Fruit fly (Drosophila melanogaster) whole organism, embryonic: ENCODE data around the gene CG34026.

Experiments used
- Bgb ChIP-seq: fragments of 200-800 bp; sonication (Bioruptor generic); IDR thresholded peaks from 2 replicates; pipeline ENCODE4 v1.3.6; 2022; ENCODE audit warnings: missing biosample characterization, missing genetic modification characterization; ENCODE audit not compliant: partially characterized antibody
- CG10431 ChIP-seq: fragments of 200-800 bp; sonication (Bioruptor generic); optimal IDR thresholded peaks from 3 replicates; lab custom pipeline; 2018; ENCODE audit warnings: missing biosample characterization, mild to moderate bottlenecking, missing genetic modification characterization
- CG10543 ChIP-seq: fragments of 200-800 bp; sonication (Bioruptor generic); optimal IDR thresholded peaks from 3 replicates; lab custom pipeline; 2017; ENCODE audit warnings: missing biosample characterization, mild to moderate bottlenecking, missing genetic modification characterization, moderate library complexity
- CG10959 ChIP-seq: fragments of 200-800 bp; sonication (Bioruptor generic); IDR thresholded peaks from 2 replicates; pipeline ENCODE4 v1.3.6; 2022; ENCODE audit warnings: missing biosample characterization, missing genetic modification characterization
- CG13624 ChIP-seq: fragments of 200-800 bp; sonication (Bioruptor generic); optimal IDR thresholded peaks from 2 replicates; lab custom pipeline; 2016; ENCODE audit warnings: missing biosample characterization, missing genetic modification characterization
- CG13894 ChIP-seq: fragments of 200-800 bp; sonication (Bioruptor generic); optimal IDR thresholded peaks from 3 replicates; lab custom pipeline; 2018; ENCODE audit warnings: missing biosample characterization, mild to moderate bottlenecking, missing genetic modification characterization, moderate library complexity
- CG15073 ChIP-seq: fragments of 200-800 bp; sonication (Bioruptor generic); optimal IDR thresholded peaks from 2 replicates; lab custom pipeline; 2016; ENCODE audit warnings: missing biosample characterization, missing genetic modification characterization
- CG16815 ChIP-seq: fragments of 200-800 bp; sonication (Bioruptor generic); optimal IDR thresholded peaks from 3 replicates; lab custom pipeline; 2017; ENCODE audit warnings: missing biosample characterization, mild to moderate bottlenecking, missing genetic modification characterization
- CG17328 ChIP-seq: fragments of 200-800 bp; sonication (Bioruptor generic); IDR thresholded peaks from 2 replicates; pipeline ENCODE4 v1.3.6; 2022; ENCODE audit warnings: missing biosample characterization, missing genetic modification characterization
- CG2116 ChIP-seq: fragments of 200-800 bp; sonication (Bioruptor generic); optimal IDR thresholded peaks from 3 replicates; lab custom pipeline; 2018; ENCODE audit warnings: missing biosample characterization, mild to moderate bottlenecking, missing genetic modification characterization
- CG32532 ChIP-seq: fragments of 200-800 bp; sonication (Bioruptor generic); IDR thresholded peaks from 2 replicates; pipeline ENCODE4 v1.3.6; 2022; ENCODE audit warnings: missing biosample characterization, missing genetic modification characterization
- CG32767 ChIP-seq: fragments of 200-800 bp; sonication (Bioruptor generic); IDR thresholded peaks from 2 replicates; pipeline ENCODE4 v1.3.6; 2022; ENCODE audit warnings: missing biosample characterization, missing genetic modification characterization
- CG3281 ChIP-seq: fragments of 200-800 bp; sonication (Bioruptor generic); optimal IDR thresholded peaks from 3 replicates; lab custom pipeline; 2017; ENCODE audit warnings: missing biosample characterization, mild to moderate bottlenecking, missing genetic modification characterization
- CG42726 ChIP-seq: fragments of 200-800 bp; sonication (Bioruptor generic); IDR thresholded peaks from 2 replicates; pipeline ENCODE4 v1.3.6; 2022; ENCODE audit warnings: missing biosample characterization, missing genetic modification characterization; ENCODE audit not compliant: partially characterized antibody
- CG4617 ChIP-seq: fragments of 200-800 bp; sonication (Bioruptor generic); optimal IDR thresholded peaks from 3 replicates; lab custom pipeline; 2016; ENCODE audit warnings: missing biosample characterization, missing genetic modification characterization, borderline replicate concordance
- CG7271 ChIP-seq: fragments of 200-800 bp; sonication (Bioruptor generic); optimal IDR thresholded peaks from 2 replicates; lab custom pipeline; 2018; ENCODE audit warnings: missing biosample characterization, mild to moderate bottlenecking, missing genetic modification characterization, moderate library complexity
- CG7987 ChIP-seq: fragments of 200-800 bp; sonication (Bioruptor generic); optimal IDR thresholded peaks from 2 replicates; lab custom pipeline; 2018; ENCODE audit warnings: missing biosample characterization, mild to moderate bottlenecking, missing genetic modification characterization, moderate library complexity
- CG9932 ChIP-seq: fragments of 200-800 bp; sonication (Bioruptor generic); IDR thresholded peaks from 2 replicates; pipeline ENCODE4 v1.3.6; 2022; ENCODE audit warnings: missing biosample characterization, missing genetic modification characterization
- Dad ChIP-seq: fragments of 200-800 bp; sonication (Bioruptor generic); optimal IDR thresholded peaks from 3 replicates; lab custom pipeline; 2016; ENCODE audit warnings: missing biosample characterization, missing genetic modification characterization
- Doc3 ChIP-seq: fragments of 200-800 bp; sonication (Bioruptor generic); IDR thresholded peaks from 3 replicates; pipeline ENCODE4 v1.3.6; 2022; ENCODE audit warnings: missing biosample characterization, missing genetic modification characterization; ENCODE audit not compliant: partially characterized antibody
- Dref ChIP-seq: fragments of 200-800 bp; sonication (Bioruptor generic); IDR thresholded peaks from 2 replicates; pipeline ENCODE4 v1.3.6; 2022; ENCODE audit warnings: missing biosample characterization, missing genetic modification characterization
- Ets97D ChIP-seq: fragments of 200-800 bp; sonication (Bioruptor generic); optimal IDR thresholded peaks from 3 replicates; lab custom pipeline; 2016; ENCODE audit warnings: missing biosample characterization, missing genetic modification characterization
- Gug ChIP-seq: fragments of 200-800 bp; sonication (Bioruptor generic); IDR thresholded peaks from 4 replicates; pipeline ENCODE4 v1.3.6; 2022; ENCODE audit warnings: missing biosample characterization, missing genetic modification characterization
- HLHmδ ChIP-seq: fragments of 200-800 bp; sonication (Bioruptor generic); optimal IDR thresholded peaks from 2 replicates; lab custom pipeline; 2018; ENCODE audit warnings: missing biosample characterization, mild to moderate bottlenecking, missing genetic modification characterization, moderate library complexity
- MBD-R2 ChIP-seq: fragments of 200-800 bp; sonication (Bioruptor generic); IDR thresholded peaks from 2 replicates; pipeline ENCODE4 v1.3.6; 2022; ENCODE audit warnings: missing biosample characterization, missing genetic modification characterization
- MTF-1 ChIP-seq: fragments of 200-800 bp; sonication (Bioruptor generic); optimal IDR thresholded peaks from 2 replicates; lab custom pipeline; 2018; ENCODE audit warnings: missing biosample characterization, mild to moderate bottlenecking, missing genetic modification characterization, borderline replicate concordance
- NFAT ChIP-seq: fragments of 200-800 bp; sonication (Bioruptor generic); IDR thresholded peaks from 2 replicates; pipeline ENCODE4 v1.3.6; 2022; ENCODE audit warnings: missing biosample characterization, missing genetic modification characterization
- Nf-YA ChIP-seq: fragments of 200-800 bp; sonication (Bioruptor generic); IDR thresholded peaks from 2 replicates; pipeline ENCODE4 v1.3.6; 2022; ENCODE audit warnings: missing biosample characterization, missing genetic modification characterization
- Oli ChIP-seq: fragments of 200-800 bp; sonication (Bioruptor generic); optimal IDR thresholded peaks from 2 replicates; lab custom pipeline; 2018; ENCODE audit warnings: missing biosample characterization, mild to moderate bottlenecking, missing genetic modification characterization, moderate library complexity
- Rfx ChIP-seq: fragments of 200-800 bp; sonication (Bioruptor generic); IDR thresholded peaks from 2 replicates; pipeline ENCODE4 v1.3.6; 2022; ENCODE audit warnings: missing biosample characterization, missing genetic modification characterization
- Spps ChIP-seq: fragments of 200-800 bp; sonication (Bioruptor generic); optimal IDR thresholded peaks from 2 replicates; lab custom pipeline; 2018; ENCODE audit warnings: missing biosample characterization, mild to moderate bottlenecking, missing genetic modification characterization
- Sry-β ChIP-seq: fragments of 200-800 bp; sonication (Bioruptor generic); optimal IDR thresholded peaks from 2 replicates; lab custom pipeline; 2018; ENCODE audit warnings: missing biosample characterization, mild to moderate bottlenecking, missing genetic modification characterization, moderate library complexity
- bbx ChIP-seq: fragments of 200-800 bp; sonication (Bioruptor generic); IDR thresholded peaks from 2 replicates; pipeline ENCODE4 v1.3.6; 2022; ENCODE audit warnings: missing biosample characterization, missing genetic modification characterization; ENCODE audit not compliant: partially characterized antibody
- bowl ChIP-seq: fragments of 200-800 bp; sonication (Bioruptor generic); IDR thresholded peaks from 2 replicates; pipeline ENCODE4 v1.3.6; 2022; ENCODE audit warnings: missing biosample characterization, missing genetic modification characterization
- fd3F ChIP-seq: fragments of 200-800 bp; sonication (Bioruptor generic); optimal IDR thresholded peaks from 2 replicates; lab custom pipeline; 2018; ENCODE audit warnings: missing biosample characterization, mild to moderate bottlenecking, missing genetic modification characterization, moderate library complexity
- fu2 ChIP-seq: fragments of 200-800 bp; sonication (Bioruptor generic); optimal IDR thresholded peaks from 2 replicates; lab custom pipeline; 2016; ENCODE audit warnings: missing biosample characterization, missing genetic modification characterization
- h ChIP-seq: fragments of >200 bp; optimal IDR thresholded peaks from 2 replicates; lab custom pipeline; 2017
- hb ChIP-seq: fragments of 200-800 bp; sonication (Bioruptor generic); IDR thresholded peaks from 3 replicates; pipeline ENCODE4 v1.3.6; 2022; ENCODE audit warnings: missing biosample characterization, missing genetic modification characterization; ENCODE audit not compliant: partially characterized antibody
- inv ChIP-seq: fragments of 200-800 bp; sonication (Bioruptor generic); IDR thresholded peaks from 2 replicates; pipeline ENCODE4 v1.3.6; 2022; ENCODE audit warnings: missing biosample characterization, missing genetic modification characterization; ENCODE audit not compliant: partially characterized antibody
- jing ChIP-seq: fragments of 200-800 bp; sonication (Bioruptor generic); optimal IDR thresholded peaks from 2 replicates; lab custom pipeline; 2018; ENCODE audit warnings: missing biosample characterization, mild to moderate bottlenecking, missing genetic modification characterization
- knrl ChIP-seq: fragments of 200-800 bp; sonication (Bioruptor generic); IDR thresholded peaks from 3 replicates; pipeline ENCODE4 v1.3.6; 2022; ENCODE audit warnings: missing biosample characterization, missing genetic modification characterization; ENCODE audit not compliant: partially characterized antibody
- mam ChIP-seq: fragments of 200-800 bp; sonication (Bioruptor generic); optimal IDR thresholded peaks from 3 replicates; lab custom pipeline; 2016; ENCODE audit warnings: missing biosample characterization, missing genetic modification characterization
- mld ChIP-seq: fragments of 200-800 bp; sonication (Bioruptor generic); IDR thresholded peaks from 3 replicates; pipeline ENCODE4 v1.3.6; 2022; ENCODE audit warnings: missing biosample characterization, missing genetic modification characterization; ENCODE audit not compliant: partially characterized antibody
- nerfin-2 ChIP-seq: fragments of 200-800 bp; sonication (Bioruptor generic); IDR thresholded peaks from 2 replicates; pipeline ENCODE4 v1.3.6; 2022; ENCODE audit warnings: missing biosample characterization, missing genetic modification characterization; ENCODE audit not compliant: partially characterized antibody
- nmo ChIP-seq: fragments of 200-800 bp; sonication (Bioruptor generic); optimal IDR thresholded peaks from 2 replicates; lab custom pipeline; 2018; ENCODE audit warnings: missing biosample characterization, mild to moderate bottlenecking, missing genetic modification characterization, moderate library complexity
- sens ChIP-seq: fragments of 200-800 bp; sonication (Bioruptor generic); peaks from one replicate; lab custom pipeline; 2016; ENCODE audit warnings: missing biosample characterization, missing genetic modification characterization
- tin ChIP-seq: fragments of 200-800 bp; sonication (Bioruptor generic); optimal IDR thresholded peaks from 3 replicates; lab custom pipeline; 2016; ENCODE audit warnings: missing biosample characterization, missing genetic modification characterization
- vnd ChIP-seq: fragments of 200-800 bp; sonication (Bioruptor generic); IDR thresholded peaks from 3 replicates; pipeline ENCODE4 v1.3.6; 2022; ENCODE audit warnings: missing biosample characterization, missing genetic modification characterization; ENCODE audit not compliant: partially characterized antibody
- wek ChIP-seq: fragments of 200-800 bp; sonication (Bioruptor generic); optimal IDR thresholded peaks from 3 replicates; lab custom pipeline; 2018; ENCODE audit warnings: missing biosample characterization, mild to moderate bottlenecking, missing genetic modification characterization, moderate library complexity
- zfh2 ChIP-seq: fragments of 200-800 bp; sonication (Bioruptor generic); optimal IDR thresholded peaks from 2 replicates; lab custom pipeline; 2016; ENCODE audit warnings: missing biosample characterization, missing genetic modification characterization

The CG34026 gene

DNA sequence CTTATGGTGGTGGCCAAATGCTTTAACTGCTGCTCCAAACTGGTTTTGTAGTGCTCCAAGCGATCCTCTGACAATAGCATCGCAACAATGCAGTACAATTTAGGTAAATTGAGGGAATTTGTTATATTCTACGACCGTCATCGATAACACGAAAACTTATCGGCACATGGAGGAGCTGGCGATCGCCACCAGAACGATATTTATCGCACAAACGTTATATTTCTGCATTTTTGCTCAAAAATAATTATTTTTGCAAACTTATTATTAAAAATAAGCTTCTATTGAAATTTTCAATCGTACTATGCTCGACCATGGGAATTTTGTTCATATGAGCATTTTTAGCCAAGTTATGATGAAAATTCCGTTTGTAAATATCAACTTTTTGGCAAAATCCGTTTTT is 22.8 kb downstream of the CG34026 start, which contains the start of gene CG15317 (continued):
- TF ChIP-seq CG13894 (tag; lab: Kevin White, UChicago) (no peak), NFAT (GFP tag; lab: Robert Waterston, UW) (peak; percentile 13; the same call in 1 of the 2 replicates), vnd (GFP tag; lab: Robert Waterston, UW) (peak; percentile 67), CG15073 (no peak), fd3F (no peak), CG4617 (no peak), mld (GFP tag; lab: Robert Waterston, UW) (0 out of 3 replicates have a peak, but pooled peaks have one; percentile 59), Sry-β (no peak), sens (GFP tag; lab: Kevin White, UChicago) (peak; percentile 62), CG10543 (no peak), MTF-1 (no peak), Ets97D (GFP tag; lab: Kevin White, UChicago) (no peak), Oli (tag; lab: Kevin White, UChicago) (no peak), bowl (GFP tag; lab: Robert Waterston, UW) (no peak), zfh2 (GFP tag; lab: Kevin White, UChicago) (no peak), CG10959 (GFP tag; lab: Robert Waterston, UW) (no peak), CG13624 (no peak), nerfin-2 (GFP tag; lab: Robert Waterston, UW) (peak; percentile 77), inv (peak; percentile 74), Dref (GFP tag; lab: Robert Waterston, UW) (peak; percentile 80), knrl (GFP tag; lab: Robert Waterston, UW) (peak; percentile 70; the same call in 2 of the 3 replicates), MBD-R2 (GFP tag; lab: Robert Waterston, UW) (peak; percentile 64), Dad (GFP tag; lab: Kevin White, UChicago) (no peak), mam (GFP tag; lab: Kevin White, UChicago) (no peak), Nf-YA (GFP tag; lab: Robert Waterston, UW) (no peak), CG42726 (GFP tag; lab: Robert Waterston, UW) (peak; percentile 65; the same call in 1 of the 2 replicates), Spps (tag; lab: Kevin White, UChicago) (no peak), Doc3 (peak; percentile 73; the same call in 2 of the 3 replicates), bbx (GFP tag; lab: Robert Waterston, UW) (peak; percentile 77), CG16815 (GFP tag; lab: Kevin White, UChicago) (no peak), jing (GFP tag; lab: Kevin White, UChicago) (no peak), CG9932 (peak; percentile 59), HLHmδ (no peak), wek (GFP tag; lab: Kevin White, UChicago) (no peak), Rfx (GFP tag; lab: Robert Waterston, UW) (peak; percentile 27; the same call in 1 of the 2 replicates), nmo (GFP tag; lab: Kevin White, UChicago) (no peak), CG10431 (GFP tag; lab: Kevin White, UChicago) (no peak), h (no peak), CG7271 (no peak), CG2116 (GFP tag; lab: Kevin White, UChicago) (peak; percentile 21), CG7987 (GFP tag; lab: Kevin White, UChicago) (no peak), fu2 (GFP tag; lab: Kevin White, UChicago) (no peak), CG32532 (GFP tag; lab: Robert Waterston, UW) (no peak), Bgb (GFP tag; lab: Robert Waterston, UW) (peak; percentile 80), CG32767 (GFP tag; lab: Robert Waterston, UW) (no peak), CG3281 (GFP tag; lab: Kevin White, UChicago) (no peak), hb (GFP tag; lab: Robert Waterston, UW) (peak; percentile 61; the same call in 1 of the 3 replicates), Gug (no peak), CG17328 (GFP tag; lab: Robert Waterston, UW) (no peak), tin (GFP tag; lab: Kevin White, UChicago) (no peak)
